Fruit fly (Drosophila melanogaster) whole organism, embryonic: ENCODE data around the gene Spase12.

Experiments
- Blimp-1 ChIP-seq: fragments of 200-800 bp; sonication (Bioruptor generic); optimal IDR thresholded peaks from 3 replicates; lab custom pipeline; 2018; ENCODE audit warnings: missing biosample characterization, missing genetic modification characterization, mild to moderate bottlenecking, moderate library complexity, missing genetic modification reagents
- CG1024 ChIP-seq: fragments of 200-800 bp; sonication (Bioruptor generic); IDR thresholded peaks from 2 replicates; pipeline ENCODE4 v1.3.6; 2022; ENCODE audit warnings: missing biosample characterization, missing genetic modification characterization
- CG10321 ChIP-seq: fragments of 200-800 bp; sonication (Bioruptor generic); IDR thresholded peaks from 2 replicates; pipeline ENCODE4 v1.3.6; 2022; ENCODE audit warnings: missing biosample characterization, missing genetic modification characterization
- CG14441 ChIP-seq: fragments of 200-800 bp; sonication (Bioruptor generic); IDR thresholded peaks from 2 replicates; pipeline ENCODE4 v1.3.6; 2022; ENCODE audit warnings: missing biosample characterization, missing genetic modification characterization
- CG14965 ChIP-seq: fragments of 200-800 bp; sonication (Bioruptor generic); optimal IDR thresholded peaks from 2 replicates; lab custom pipeline; 2016; ENCODE audit warnings: missing biosample characterization, missing genetic modification characterization, borderline replicate concordance
- CG16863 ChIP-seq: fragments of 200-800 bp; sonication (Bioruptor generic); optimal IDR thresholded peaks from 3 replicates; lab custom pipeline; 2016; ENCODE audit warnings: missing biosample characterization, missing genetic modification characterization
- CG17829 ChIP-seq: fragments of 200-800 bp; optimal IDR thresholded peaks from 2 replicates; lab custom pipeline; 2019; ENCODE audit warnings: missing biosample characterization, mild to moderate bottlenecking, missing genetic modification characterization, moderate library complexity
- CG30403 ChIP-seq: fragments of 200-800 bp; sonication (Bioruptor generic); optimal IDR thresholded peaks from 3 replicates; lab custom pipeline; 2016; ENCODE audit warnings: missing biosample characterization, missing genetic modification characterization
- CG31365 ChIP-seq: fragments of 200-800 bp; sonication (Bioruptor generic); optimal IDR thresholded peaks from 2 replicates; lab custom pipeline; 2018; ENCODE audit warnings: missing biosample characterization, mild to moderate bottlenecking, missing genetic modification characterization
- CG3163 ChIP-seq: fragments of 200-800 bp; sonication (Bioruptor generic); optimal IDR thresholded peaks from 3 replicates; lab custom pipeline; 2016; ENCODE audit warnings: missing biosample characterization, missing genetic modification characterization
- CG3281 ChIP-seq: fragments of 200-800 bp; sonication (Bioruptor generic); optimal IDR thresholded peaks from 3 replicates; lab custom pipeline; 2017; ENCODE audit warnings: missing biosample characterization, mild to moderate bottlenecking, missing genetic modification characterization
- CG33557 ChIP-seq: fragments of 200-800 bp; sonication (Bioruptor generic); optimal IDR thresholded peaks from 2 replicates; lab custom pipeline; 2019; ENCODE audit warnings: missing biosample characterization, mild to moderate bottlenecking, missing genetic modification characterization, moderate library complexity
- CG34422 ChIP-seq: fragments of 200-800 bp; sonication (Bioruptor generic); IDR thresholded peaks from 3 replicates; pipeline ENCODE4 v1.3.6; 2022; ENCODE audit warnings: missing biosample characterization, missing genetic modification characterization
- CG3726 ChIP-seq: fragments of 200-800 bp; sonication (Bioruptor generic); IDR thresholded peaks from 3 replicates; pipeline ENCODE4, ENCODE4 v1.3.6; 2022; ENCODE audit warnings: missing biosample characterization, missing genetic modification characterization
- CG4282 ChIP-seq: fragments of 200-800 bp; sonication (Bioruptor generic); optimal IDR thresholded peaks from 2 replicates; lab custom pipeline; 2016; ENCODE audit warnings: missing biosample characterization, missing genetic modification characterization
- CG43689 ChIP-seq: fragments of 200-800 bp; sonication (Bioruptor generic); IDR thresholded peaks from 2 replicates; pipeline ENCODE4 v1.3.6; 2022; ENCODE audit warnings: missing biosample characterization, missing genetic modification characterization
- CG4617 ChIP-seq: fragments of 200-800 bp; sonication (Bioruptor generic); optimal IDR thresholded peaks from 3 replicates; lab custom pipeline; 2016; ENCODE audit warnings: missing biosample characterization, missing genetic modification characterization, borderline replicate concordance
- CG7745 ChIP-seq: fragments of 200-800 bp; sonication (Bioruptor generic); optimal IDR thresholded peaks from 2 replicates; lab custom pipeline; 2018; ENCODE audit warnings: missing biosample characterization, mild to moderate bottlenecking, missing genetic modification characterization, moderate library complexity
- CG8089 ChIP-seq: fragments of 200-800 bp; sonication (Bioruptor generic); optimal IDR thresholded peaks from 3 replicates; lab custom pipeline; 2016; ENCODE audit warnings: missing biosample characterization, missing genetic modification characterization
- CG8388 ChIP-seq: fragments of 200-800 bp; sonication (Bioruptor generic); optimal IDR thresholded peaks from 2 replicates; lab custom pipeline; 2019; ENCODE audit warnings: missing biosample characterization, mild to moderate bottlenecking, missing genetic modification characterization, moderate library complexity
- Dbx ChIP-seq: fragments of 200-800 bp; sonication (Bioruptor generic); IDR thresholded peaks from 3 replicates; pipeline ENCODE4 v1.3.6; 2022; ENCODE audit warnings: missing biosample characterization, missing genetic modification characterization
- Hr3 ChIP-seq: fragments of 200-800 bp; sonication (Bioruptor generic); optimal IDR thresholded peaks from 3 replicates; lab custom pipeline; 2016; ENCODE audit warnings: missing biosample characterization, missing genetic modification characterization
- Myb ChIP-seq: fragments of 200-800 bp; sonication (Bioruptor generic); optimal IDR thresholded peaks from 2 replicates; lab custom pipeline; 2016; ENCODE audit warnings: missing biosample characterization, missing genetic modification characterization
- NC2β ChIP-seq: fragments of 200-800 bp; sonication (Bioruptor generic); optimal IDR thresholded peaks from 2 replicates; lab custom pipeline; 2016; ENCODE audit warnings: missing biosample characterization, missing genetic modification characterization
- Oli ChIP-seq: fragments of 200-800 bp; sonication (Bioruptor generic); optimal IDR thresholded peaks from 2 replicates; lab custom pipeline; 2018; ENCODE audit warnings: missing biosample characterization, mild to moderate bottlenecking, missing genetic modification characterization, moderate library complexity
- Ssrp ChIP-seq: fragments of 200-800 bp; sonication (Bioruptor generic); optimal IDR thresholded peaks from 2 replicates; lab custom pipeline; 2018; ENCODE audit warnings: missing biosample characterization, mild to moderate bottlenecking, missing genetic modification characterization, moderate library complexity
- Taf1 ChIP-seq: fragments of 200-800 bp; sonication (Bioruptor generic); IDR thresholded peaks from 2 replicates; pipeline ENCODE4 v1.3.6; 2022; ENCODE audit warnings: missing biosample characterization, missing genetic modification characterization
- Trl ChIP-seq, 3 experiments: fragments of >200 bp in 2 of 3; fragments of 200-800 bp in 1 of 3; sonication (Bioruptor generic) in 1 of 3; optimal IDR thresholded peaks; 2 replicates in 1 of 3; 3 replicates in 2 of 3; lab custom pipeline; 2016 to 2017; ENCODE audit warnings: missing biosample characterization in 1 of 3, missing genetic modification characterization in 1 of 3
- ap ChIP-seq: fragments of 200-800 bp; sonication (Bioruptor generic); IDR thresholded peaks from 2 replicates; pipeline ENCODE4 v1.3.6; 2022; ENCODE audit warnings: missing biosample characterization, missing genetic modification characterization
- az2 ChIP-seq: fragments of 200-800 bp; sonication (Bioruptor generic); optimal IDR thresholded peaks from 3 replicates; lab custom pipeline; 2016; ENCODE audit warnings: missing biosample characterization, missing genetic modification characterization
- cas ChIP-seq: fragments of 200-800 bp; sonication (Bioruptor generic); IDR thresholded peaks from 2 replicates; pipeline ENCODE4 v1.3.6; 2022; ENCODE audit warnings: missing biosample characterization, missing genetic modification characterization
- dati ChIP-seq: fragments of 200-800 bp; sonication (Bioruptor generic); IDR thresholded peaks from 2 replicates; pipeline ENCODE4 v1.3.6; 2022; ENCODE audit warnings: missing biosample characterization, missing genetic modification characterization
- disco-r ChIP-seq: fragments of 200-800 bp; sonication (Bioruptor generic); optimal IDR thresholded peaks from 2 replicates; lab custom pipeline; 2016; ENCODE audit warnings: missing biosample characterization, missing genetic modification characterization
- dpn ChIP-seq, 2 experiments: fragments of 200-800 bp; sonication (Bioruptor generic); optimal IDR thresholded peaks; 3 replicates each; lab custom pipeline; 2016; ENCODE audit warnings: missing biosample characterization in 2 of 2, missing genetic modification characterization in 2 of 2
- fd102C ChIP-seq: fragments of 200-800 bp; sonication (Bioruptor generic); optimal IDR thresholded peaks from 2 replicates; lab custom pipeline; 2018; ENCODE audit warnings: missing biosample characterization, mild to moderate bottlenecking, missing genetic modification characterization, moderate library complexity
- fd64A ChIP-seq: fragments of 200-800 bp; sonication (Bioruptor generic); optimal IDR thresholded peaks from 3 replicates; lab custom pipeline; 2018; ENCODE audit warnings: missing biosample characterization, mild to moderate bottlenecking, missing genetic modification characterization
- fd96Cb ChIP-seq: fragments of 200-800 bp; sonication (Bioruptor generic); optimal IDR thresholded peaks from 2 replicates; lab custom pipeline; 2018; ENCODE audit warnings: missing biosample characterization, mild to moderate bottlenecking, missing genetic modification characterization, moderate library complexity
- gce ChIP-seq: fragments of 200-800 bp; sonication (Bioruptor generic); IDR thresholded peaks from 3 replicates; pipeline ENCODE4 v1.3.6; 2022; ENCODE audit warnings: missing biosample characterization, missing genetic modification characterization
- jing ChIP-seq: fragments of 200-800 bp; sonication (Bioruptor generic); optimal IDR thresholded peaks from 2 replicates; lab custom pipeline; 2018; ENCODE audit warnings: missing biosample characterization, mild to moderate bottlenecking, missing genetic modification characterization
- lilli ChIP-seq: fragments of 200-800 bp; sonication (Bioruptor generic); optimal IDR thresholded peaks from 3 replicates; lab custom pipeline; 2016; ENCODE audit warnings: missing biosample characterization, missing genetic modification characterization
- pho ChIP-seq: fragments of 200-800 bp; sonication (Bioruptor generic); optimal IDR thresholded peaks from 2 replicates; lab custom pipeline; 2016; ENCODE audit warnings: missing biosample characterization, missing genetic modification characterization
- schlank ChIP-seq: fragments of 200-800 bp; sonication (Bioruptor generic); optimal IDR thresholded peaks from 2 replicates; lab custom pipeline; 2018; ENCODE audit warnings: missing biosample characterization, mild to moderate bottlenecking, missing genetic modification characterization
- shn ChIP-seq: fragments of 200-800 bp; sonication (Bioruptor generic); optimal IDR thresholded peaks from 3 replicates; lab custom pipeline; 2016; ENCODE audit warnings: missing biosample characterization, missing genetic modification characterization
- sima ChIP-seq: fragments of 200-800 bp; sonication (Bioruptor generic); optimal IDR thresholded peaks from 2 replicates; lab custom pipeline; 2016; ENCODE audit warnings: missing biosample characterization, missing genetic modification characterization
- sqz ChIP-seq: fragments of 200-800 bp; sonication (Bioruptor generic); optimal IDR thresholded peaks from 3 replicates; lab custom pipeline; 2018; ENCODE audit warnings: missing biosample characterization, mild to moderate bottlenecking, missing genetic modification characterization

The Spase12 gene

dm6 chr3R:29458689-29459136, 32.2 kb downstream of the Spase12 start (continued):
- no peak for TF ChIP-seq CG43689 (GFP tag; lab: Robert Waterston, UW)
- TF ChIP-seq CG7745 (tag; lab: Kevin White, UChicago): no peak
- TF ChIP-seq disco-r (GFP tag; lab: Kevin White, UChicago): peak; percentile 50
- TF ChIP-seq pho (GFP tag; lab: Kevin White, UChicago): no peak
- peak; percentile 76 for TF ChIP-seq CG8388 (GFP tag; lab: Kevin White, UChicago)
- no peak for TF ChIP-seq CG14441 (GFP tag; lab: Robert Waterston, UW)
- TF ChIP-seq schlank (tag; lab: Kevin White, UChicago): no peak
- peak; percentile 35; the same call in 1 of the 2 replicates for TF ChIP-seq CG1024 (GFP tag; lab: Robert Waterston, UW)
- no peak for TF ChIP-seq CG31365 (tag; lab: Kevin White, UChicago)
- TF ChIP-seq dati (GFP tag; lab: Robert Waterston, UW): no peak
- no peak for TF ChIP-seq cas
- peak; percentile 58 for TF ChIP-seq az2 (GFP tag; lab: Kevin White, UChicago)
- peak; percentile 66 for TF ChIP-seq Ssrp (tag; lab: Kevin White, UChicago)
- TF ChIP-seq CG17829 (tag; lab: Kevin White, UChicago): peak; percentile 61
- TF ChIP-seq gce (GFP tag; lab: Robert Waterston, UW): no peak
- TF ChIP-seq Hr3 (GFP tag; lab: Kevin White, UChicago): peak; percentile 58
- peak; percentile 61 for TF ChIP-seq Oli (tag; lab: Kevin White, UChicago)
- no peak for TF ChIP-seq shn (GFP tag; lab: Kevin White, UChicago)
- TF ChIP-seq CG4282 (GFP tag; lab: Kevin White, UChicago): no peak
- no peak for TF ChIP-seq CG4617 (GFP tag; lab: Kevin White, UChicago)
- TF ChIP-seq sima: no peak
- no peak for TF ChIP-seq CG14965 (GFP tag; lab: Kevin White, UChicago)
- peak; percentile 63 for TF ChIP-seq CG30403 (GFP tag; lab: Kevin White, UChicago)
- peak; percentile 45 for TF ChIP-seq lilli (GFP tag; lab: Kevin White, UChicago)
- TF ChIP-seq Myb (GFP tag; lab: Kevin White, UChicago): no peak
- TF ChIP-seq CG3163 (GFP tag; lab: Kevin White, UChicago): peak; percentile 1
- TF ChIP-seq sqz (GFP tag; lab: Kevin White, UChicago): peak; percentile 29
- TF ChIP-seq jing (GFP tag; lab: Kevin White, UChicago): peak; percentile 65
- peak; percentile 14 for TF ChIP-seq CG8089 (GFP tag; lab: Kevin White, UChicago)
- peak; percentile 85 for TF ChIP-seq fd64A
- TF ChIP-seq fd102C (GFP tag; lab: Kevin White, UChicago): no peak
- no peak for TF ChIP-seq Taf1 (GFP tag; lab: Robert Waterston, UW)
- TF ChIP-seq Trl (optimal IDR thresholded peaks at IDR 0.05; lab: Kevin White, UChicago): no peak
- peak; percentile 29 for TF ChIP-seq Trl (GFP tag; optimal IDR thresholded peaks at IDR 0.05; lab: Kevin White, UChicago)
- TF ChIP-seq CG16863 (GFP tag; lab: Kevin White, UChicago): peak; percentile 54
- no peak for TF ChIP-seq CG3726 (GFP tag; lab: Robert Waterston, UW)
- TF ChIP-seq ap: 0 out of 2 replicates have a peak, but pooled peaks have one; percentile 28
- TF ChIP-seq Dbx (GFP tag; lab: Robert Waterston, UW): no peak
- TF ChIP-seq CG3281 (GFP tag; lab: Kevin White, UChicago): no peak
- TF ChIP-seq Blimp-1 (GFP tag; lab: Kevin White, UChicago): peak; percentile 63
- peak; percentile 15 to 42 for TF ChIP-seq dpn (GFP tag; optimal IDR thresholded peaks at IDR 0.05; lab: Kevin White, UChicago)
- TF ChIP-seq NC2β (GFP tag; lab: Kevin White, UChicago): peak; percentile 40
- peak; percentile 46 for TF ChIP-seq fd96Cb (tag; lab: Kevin White, UChicago)
- TF ChIP-seq CG33557: peak; percentile 49
- TF ChIP-seq CG10321 (GFP tag; lab: Robert Waterston, UW): no peak
- no peak for TF ChIP-seq CG34422 (GFP tag; lab: Robert Waterston, UW)
